In the genomic region with DNA sequence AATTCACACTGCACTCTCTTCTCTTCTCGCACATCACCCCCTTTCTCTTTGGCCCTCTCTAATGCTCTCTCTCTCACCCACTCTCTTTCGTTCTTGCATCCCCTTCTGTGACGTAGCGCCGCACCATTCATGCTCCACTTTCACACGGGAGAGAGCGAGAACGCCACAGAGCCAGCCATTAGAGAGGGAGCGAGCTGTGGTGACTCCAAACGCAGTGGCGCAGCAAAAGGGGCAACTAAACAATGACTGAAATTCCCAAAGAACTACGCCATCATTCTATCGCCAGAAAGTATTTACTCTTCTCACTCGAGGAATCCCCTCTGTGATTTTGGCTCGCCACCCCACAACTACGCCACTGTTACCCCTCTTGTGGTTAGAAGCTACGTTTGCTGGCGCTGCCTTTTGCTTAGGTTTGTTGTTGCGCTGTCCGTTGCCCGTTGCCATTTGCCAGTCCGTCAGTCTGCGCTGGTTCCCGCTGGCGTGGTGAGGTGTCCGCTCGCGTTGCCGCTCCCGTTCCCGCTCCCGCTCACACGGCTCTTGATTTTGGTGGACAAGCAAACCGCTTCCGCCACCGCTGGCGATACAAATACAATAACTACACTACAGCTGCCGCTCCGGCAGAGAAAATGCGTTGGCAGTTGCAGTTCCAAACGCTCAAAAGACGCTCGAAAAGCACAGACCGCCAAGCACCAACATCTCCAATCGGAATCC, we compare ENCODE assay signal across 1 fruit fly cellular context.
A peak's percentile ranks its signal among the peaks of the same experiment; 100 is the strongest.
TF ChIP-seq lines count a peak whose summit lies in the region.

No protein-coding gene starts in this region.

TF ChIP-seq in whole organism, embryonic, 481 proteins besides CTCF, POLR2A, EP300 and RAD21 (continued from another document and continues in another):
- peak; percentile 96 for TF ChIP-seq cato (GFP tag; optimal IDR thresholded peaks at IDR 0.05; lab: Kevin White, UChicago; ENCODE audit: borderline replicate concordance)
- peak; percentile 100 for TF ChIP-seq MBD-R2 (GFP tag; IDR thresholded peaks at IDR 0.05; lab: Robert Waterston, UW)
- peak; percentile 98 for TF ChIP-seq CG2712 (tag; optimal IDR thresholded peaks at IDR 0.05; lab: Kevin White, UChicago)
- TF ChIP-seq CG11695 (GFP tag; IDR thresholded peaks at IDR 0.05; lab: Robert Waterston, UW) = peak; percentile 98
- TF ChIP-seq CG6689 (GFP tag; IDR thresholded peaks at IDR 0.05; lab: Robert Waterston, UW) = peak; percentile 98
- peak; percentile 99 for TF ChIP-seq Six4 (GFP tag; optimal IDR thresholded peaks at IDR 0.05; lab: Kevin White, UChicago)
- peak; percentile 96 for TF ChIP-seq kah (GFP tag; optimal IDR thresholded peaks at IDR 0.05; lab: Kevin White, UChicago)
- peak; percentile 93 for TF ChIP-seq CG5180 (GFP tag; optimal IDR thresholded peaks at IDR 0.05; lab: Kevin White, UChicago)
- TF ChIP-seq HmgD (GFP tag; optimal IDR thresholded peaks at IDR 0.05; lab: Kevin White, UChicago) = peak; percentile 99
- TF ChIP-seq lov (optimal IDR thresholded peaks at IDR 0.05; lab: Kevin White, UChicago) = no peak
- peak; percentile 99 for TF ChIP-seq lov (GFP tag; IDR thresholded peaks at IDR 0.05; lab: Robert Waterston, UW)
- peak; percentile 82 for TF ChIP-seq Deaf1 (tag; optimal IDR thresholded peaks at IDR 0.05; lab: Kevin White, UChicago)
- TF ChIP-seq Asciz (GFP tag; optimal IDR thresholded peaks at IDR 0.05; lab: Kevin White, UChicago) = peak; percentile 96
- peak; percentile 100 for TF ChIP-seq Med (GFP tag; lab: Kevin White, UChicago)
- peak; percentile 98 for TF ChIP-seq onecut (GFP tag; IDR thresholded peaks at IDR 0.05; lab: Robert Waterston, UW)
- TF ChIP-seq lola (GFP tag; optimal IDR thresholded peaks at IDR 0.05; lab: Kevin White, UChicago) = peak in 1 of 3 experiments; percentile 93
- peak; percentile 99 for TF ChIP-seq Hsf (GFP tag; optimal IDR thresholded peaks at IDR 0.05; lab: Kevin White, UChicago)
- peak; percentile 84 for TF ChIP-seq MESR4 (GFP tag; optimal IDR thresholded peaks at IDR 0.05; lab: Kevin White, UChicago)
- peak; percentile 97 for TF ChIP-seq CG31224 (GFP tag; IDR thresholded peaks at IDR 0.05; lab: Robert Waterston, UW)
- peak; percentile 67 for TF ChIP-seq Dip2 (GFP tag; IDR thresholded peaks at IDR 0.05; lab: Robert Waterston, UW)
- peak; percentile 49; the same call in 2 of the 4 replicates for TF ChIP-seq Dll (GFP tag; IDR thresholded peaks at IDR 0.05; lab: Robert Waterston, UW; ENCODE audit: partially characterized antibody)
- peak; percentile 64; the same call in 1 of the 2 replicates for TF ChIP-seq CG13287 (GFP tag; IDR thresholded peaks at IDR 0.05; lab: Robert Waterston, UW; ENCODE audit: partially characterized antibody)
- TF ChIP-seq scrt (GFP tag; optimal IDR thresholded peaks at IDR 0.05; lab: Kevin White, UChicago) = peak; percentile 97
- peak; percentile 97 for TF ChIP-seq CG6765 (GFP tag; optimal IDR thresholded peaks at IDR 0.05; lab: Kevin White, UChicago)
- TF ChIP-seq CG11504 (tag; optimal IDR thresholded peaks at IDR 0.05; lab: Kevin White, UChicago) = peak; percentile 97
- TF ChIP-seq Ptx1 (GFP tag; IDR thresholded peaks at IDR 0.05; lab: Robert Waterston, UW) = peak; percentile 99
- TF ChIP-seq ab (GFP tag; optimal IDR thresholded peaks at IDR 0.05; lab: Kevin White, UChicago) = peak; percentile 99
- TF ChIP-seq lab (GFP tag; optimal IDR thresholded peaks at IDR 0.05; lab: Kevin White, UChicago) = peak; percentile 100
- TF ChIP-seq CG34376 (GFP tag; optimal IDR thresholded peaks at IDR 0.05; lab: Kevin White, UChicago) = peak; percentile 99
- TF ChIP-seq CG2199 (GFP tag; IDR thresholded peaks at IDR 0.05; lab: Robert Waterston, UW) = peak; percentile 99
- no peak for TF ChIP-seq cg (GFP tag; optimal IDR thresholded peaks at IDR 0.05; lab: Kevin White, UChicago)
- peak; percentile 97 for TF ChIP-seq CG2875 (GFP tag; optimal IDR thresholded peaks at IDR 0.05; lab: Kevin White, UChicago)
- peak; percentile 100 for TF ChIP-seq chm (GFP tag; IDR thresholded peaks at IDR 0.05; lab: Robert Waterston, UW)
- TF ChIP-seq vfl (GFP tag; optimal IDR thresholded peaks at IDR 0.05; lab: Kevin White, UChicago) = peak; percentile 99
- TF ChIP-seq ap (GFP tag; IDR thresholded peaks at IDR 0.05; lab: Robert Waterston, UW) = peak; percentile 98
- peak; percentile 99 for TF ChIP-seq disco-r (GFP tag; optimal IDR thresholded peaks at IDR 0.05; lab: Kevin White, UChicago)
- TF ChIP-seq CG11456 (GFP tag; IDR thresholded peaks at IDR 0.05; lab: Robert Waterston, UW) = peak; percentile 100
- TF ChIP-seq Ssrp (tag; optimal IDR thresholded peaks at IDR 0.05; lab: Kevin White, UChicago) = peak; percentile 96
- TF ChIP-seq CG16815 (GFP tag; optimal IDR thresholded peaks at IDR 0.05; lab: Kevin White, UChicago) = peak; percentile 99
- peak; percentile 99 for TF ChIP-seq run (tag; optimal IDR thresholded peaks at IDR 0.05; lab: Kevin White, UChicago)
- TF ChIP-seq Myb (GFP tag; optimal IDR thresholded peaks at IDR 0.05; lab: Kevin White, UChicago) = peak; percentile 95
- peak; percentile 100 for TF ChIP-seq sens (GFP tag; lab: Kevin White, UChicago)
- TF ChIP-seq ato (GFP tag; IDR thresholded peaks at IDR 0.05; lab: Robert Waterston, UW; ENCODE audit: partially characterized antibody) = no peak
- peak; percentile 99 for TF ChIP-seq gem (tag; optimal IDR thresholded peaks at IDR 0.05; lab: Kevin White, UChicago)
- TF ChIP-seq Rx (GFP tag; IDR thresholded peaks at IDR 0.05; lab: Robert Waterston, UW) = peak; percentile 99
- TF ChIP-seq pros (GFP tag; optimal IDR thresholded peaks at IDR 0.05; lab: Kevin White, UChicago) = peak; percentile 82
- no peak for TF ChIP-seq Tbp (GFP tag; optimal IDR thresholded peaks at IDR 0.05; lab: Kevin White, UChicago)
- TF ChIP-seq sna (GFP tag; IDR thresholded peaks at IDR 0.05; lab: Robert Waterston, UW; ENCODE audit: partially characterized antibody) = peak; percentile 74
- peak; percentile 98 for TF ChIP-seq CG6854 (GFP tag; optimal IDR thresholded peaks at IDR 0.05; lab: Kevin White, UChicago)
- peak; percentile 98 for TF ChIP-seq Hand (GFP tag; optimal IDR thresholded peaks at IDR 0.05; lab: Kevin White, UChicago)
- TF ChIP-seq vnd (GFP tag; IDR thresholded peaks at IDR 0.05; lab: Robert Waterston, UW; ENCODE audit: partially characterized antibody) = no peak
- no peak for TF ChIP-seq nerfin-2 (GFP tag; IDR thresholded peaks at IDR 0.05; lab: Robert Waterston, UW; ENCODE audit: partially characterized antibody)
- peak; percentile 99 for TF ChIP-seq CG4424 (GFP tag; optimal IDR thresholded peaks at IDR 0.05; lab: Kevin White, UChicago)
- TF ChIP-seq inv (GFP tag; IDR thresholded peaks at IDR 0.05; lab: Robert Waterston, UW; ENCODE audit: partially characterized antibody) = peak; percentile 18; the same call in 1 of the 2 replicates
- peak; percentile 94 for TF ChIP-seq CG6254 (GFP tag; optimal IDR thresholded peaks at IDR 0.05; lab: Kevin White, UChicago)
- TF ChIP-seq bigmax (GFP tag; optimal IDR thresholded peaks at IDR 0.05; lab: Kevin White, UChicago) = peak; percentile 80
- peak; percentile 99 for TF ChIP-seq gro (GFP tag; optimal IDR thresholded peaks at IDR 0.05; lab: Kevin White, UChicago)
- TF ChIP-seq CG17829 (tag; optimal IDR thresholded peaks at IDR 0.05; lab: Kevin White, UChicago) = peak; percentile 98
- peak; percentile 41; the same call in 1 of the 2 replicates for TF ChIP-seq amos (GFP tag; IDR thresholded peaks at IDR 0.05; lab: Robert Waterston, UW; ENCODE audit: partially characterized antibody)
- TF ChIP-seq salm (tag; optimal IDR thresholded peaks at IDR 0.05; lab: Kevin White, UChicago) = peak; percentile 96
- peak in 1 of 3 experiments; percentile 89 for TF ChIP-seq Stat92E (GFP tag; optimal IDR thresholded peaks at IDR 0.05; lab: Kevin White, UChicago)
- peak; percentile 72 for TF ChIP-seq CG7745 (tag; optimal IDR thresholded peaks at IDR 0.05; lab: Kevin White, UChicago)
- TF ChIP-seq CG1647 (GFP tag; optimal IDR thresholded peaks at IDR 0.05; lab: Kevin White, UChicago) = peak; percentile 98
- peak; percentile 97 for TF ChIP-seq CG3838 (GFP tag; optimal IDR thresholded peaks at IDR 0.05; lab: Kevin White, UChicago)
- TF ChIP-seq chinmo (GFP tag; IDR thresholded peaks at IDR 0.05; lab: Robert Waterston, UW; ENCODE audit: partially characterized antibody) = peak; percentile 88; the same call in 3 of the 4 replicates
- peak; percentile 16; the same call in 1 of the 3 replicates for TF ChIP-seq HLH4C (GFP tag; IDR thresholded peaks at IDR 0.05; lab: Robert Waterston, UW; ENCODE audit: partially characterized antibody)
- TF ChIP-seq nau (GFP tag; optimal IDR thresholded peaks at IDR 0.05; lab: Kevin White, UChicago) = peak; percentile 98
- TF ChIP-seq ttk (GFP tag; IDR thresholded peaks at IDR 0.05; lab: Robert Waterston, UW) = peak; percentile 100
- TF ChIP-seq PHDP (tag; optimal IDR thresholded peaks at IDR 0.05; lab: Kevin White, UChicago) = peak; percentile 98
- peak; percentile 96 for TF ChIP-seq sd (tag; optimal IDR thresholded peaks at IDR 0.05; lab: Kevin White, UChicago)
- peak; percentile 98 for TF ChIP-seq ewg (GFP tag; optimal IDR thresholded peaks at IDR 0.05; lab: Kevin White, UChicago)
- peak; percentile 97 for TF ChIP-seq Lim3 (GFP tag; IDR thresholded peaks at IDR 0.05; lab: Robert Waterston, UW)
- peak; percentile 97 for TF ChIP-seq Fer2 (tag; optimal IDR thresholded peaks at IDR 0.05; lab: Kevin White, UChicago)
- peak; percentile 99 for TF ChIP-seq tx (GFP tag; optimal IDR thresholded peaks at IDR 0.05; lab: Kevin White, UChicago)
- peak; percentile 99 for TF ChIP-seq CG15269 (tag; optimal IDR thresholded peaks at IDR 0.05; lab: Kevin White, UChicago)
- TF ChIP-seq Taf1 (GFP tag; IDR thresholded peaks at IDR 0.05; lab: Robert Waterston, UW) = peak; percentile 99
- TF ChIP-seq zen (tag; optimal IDR thresholded peaks at IDR 0.05; lab: Kevin White, UChicago) = peak; percentile 93
- TF ChIP-seq CG12769 (tag; optimal IDR thresholded peaks at IDR 0.05; lab: Kevin White, UChicago) = peak; percentile 100
- TF ChIP-seq sob (GFP tag; IDR thresholded peaks at IDR 0.05; lab: Robert Waterston, UW) = peak; percentile 99
- TF ChIP-seq CG3281 (GFP tag; optimal IDR thresholded peaks at IDR 0.05; lab: Kevin White, UChicago) = peak; percentile 98
- TF ChIP-seq Elba2 (GFP tag; optimal IDR thresholded peaks at IDR 0.05; lab: Kevin White, UChicago) = peak; percentile 70
- peak; percentile 99 for TF ChIP-seq Dad (GFP tag; optimal IDR thresholded peaks at IDR 0.05; lab: Kevin White, UChicago)
- peak; percentile 90 for TF ChIP-seq CG8478 (optimal IDR thresholded peaks at IDR 0.05; lab: Kevin White, UChicago)
- peak; percentile 92 for TF ChIP-seq CG8281 (tag; optimal IDR thresholded peaks at IDR 0.05; lab: Kevin White, UChicago)
- peak; percentile 92 for TF ChIP-seq CG4360 (GFP tag; IDR thresholded peaks at IDR 0.05; lab: Robert Waterston, UW)
- TF ChIP-seq klu (GFP tag; IDR thresholded peaks at IDR 0.05; lab: Robert Waterston, UW) = peak; percentile 98
- TF ChIP-seq CG3065 (GFP tag; optimal IDR thresholded peaks at IDR 0.05; lab: Kevin White, UChicago) = peak; percentile 98
- TF ChIP-seq Poxn (GFP tag; IDR thresholded peaks at IDR 0.05; lab: Robert Waterston, UW) = peak; percentile 98
- TF ChIP-seq Nf-YB (GFP tag; optimal IDR thresholded peaks at IDR 0.05; lab: Kevin White, UChicago) = peak; percentile 87
- TF ChIP-seq NfI (GFP tag; optimal IDR thresholded peaks at IDR 0.05; lab: Kevin White, UChicago) = peak; percentile 99
- peak; percentile 99 for TF ChIP-seq CG14014 (GFP tag; IDR thresholded peaks at IDR 0.05; lab: Robert Waterston, UW)
- peak; percentile 94 for TF ChIP-seq Adf1 (GFP tag; IDR thresholded peaks at IDR 0.05; lab: Robert Waterston, UW)
- peak; percentile 99 for TF ChIP-seq CG7786 (GFP tag; optimal IDR thresholded peaks at IDR 0.05; lab: Kevin White, UChicago)
- peak; percentile 93 for TF ChIP-seq exex (tag; optimal IDR thresholded peaks at IDR 0.05; lab: Kevin White, UChicago)
- peak; percentile 98 for TF ChIP-seq Hr3 (GFP tag; optimal IDR thresholded peaks at IDR 0.05; lab: Kevin White, UChicago)
- peak; percentile 98 for TF ChIP-seq danr (GFP tag; IDR thresholded peaks at IDR 0.05; lab: Robert Waterston, UW)
- no peak for TF ChIP-seq Hr39 (optimal IDR thresholded peaks at IDR 0.05; lab: Kevin White, UChicago)
- peak; percentile 99 for TF ChIP-seq CG13296 (GFP tag; optimal IDR thresholded peaks at IDR 0.05; lab: Kevin White, UChicago)
- peak; percentile 82 for TF ChIP-seq Kr (GFP tag; optimal IDR thresholded peaks at IDR 0.05; lab: Kevin White, UChicago)
- peak; percentile 59; the same call in 1 of the 3 replicates for TF ChIP-seq Opbp (GFP tag; IDR thresholded peaks at IDR 0.05; lab: Robert Waterston, UW; ENCODE audit: partially characterized antibody)
- TF ChIP-seq Max (GFP tag; optimal IDR thresholded peaks at IDR 0.05; lab: Kevin White, UChicago) = peak; percentile 96
- TF ChIP-seq dysf (GFP tag; IDR thresholded peaks at IDR 0.05; lab: Robert Waterston, UW) = peak; percentile 100
- TF ChIP-seq CG9876 (GFP tag; optimal IDR thresholded peaks at IDR 0.05; lab: Kevin White, UChicago) = peak; percentile 99
- TF ChIP-seq sqz (GFP tag; optimal IDR thresholded peaks at IDR 0.05; lab: Kevin White, UChicago) = peak; percentile 94
- peak; percentile 98 for TF ChIP-seq Oaz (GFP tag; IDR thresholded peaks at IDR 0.05; lab: Robert Waterston, UW)
- TF ChIP-seq CG12155 (GFP tag; optimal IDR thresholded peaks at IDR 0.05; lab: Kevin White, UChicago) = peak; percentile 99
- peak; percentile 99 for TF ChIP-seq CG12219 (GFP tag; optimal IDR thresholded peaks at IDR 0.05; lab: Kevin White, UChicago)
- TF ChIP-seq ro (GFP tag; IDR thresholded peaks at IDR 0.05; lab: Robert Waterston, UW) = peak; percentile 98
- TF ChIP-seq CG10209 (GFP tag; optimal IDR thresholded peaks at IDR 0.05; lab: Kevin White, UChicago) = peak; percentile 99
- TF ChIP-seq CG10321 (GFP tag; IDR thresholded peaks at IDR 0.05; lab: Robert Waterston, UW) = peak; percentile 89
- TF ChIP-seq CG7987 (GFP tag; optimal IDR thresholded peaks at IDR 0.05; lab: Kevin White, UChicago) = peak; percentile 95
- TF ChIP-seq crc (GFP tag; optimal IDR thresholded peaks at IDR 0.05; lab: Kevin White, UChicago) = peak; percentile 99
- no peak for TF ChIP-seq CG7963 (GFP tag; IDR thresholded peaks at IDR 0.05; lab: Robert Waterston, UW; ENCODE audit: partially characterized antibody)
- TF ChIP-seq dati (GFP tag; IDR thresholded peaks at IDR 0.05; lab: Robert Waterston, UW) = peak; percentile 98
- TF ChIP-seq Optix (GFP tag; IDR thresholded peaks at IDR 0.05; lab: Robert Waterston, UW) = peak; percentile 99
- TF ChIP-seq CG4854 (GFP tag; optimal IDR thresholded peaks at IDR 0.05; lab: Kevin White, UChicago) = peak; percentile 96
- peak; percentile 99 for TF ChIP-seq CG32772 (GFP tag; IDR thresholded peaks at IDR 0.05; lab: Robert Waterston, UW)
- TF ChIP-seq CG8388 (GFP tag; optimal IDR thresholded peaks at IDR 0.05; lab: Kevin White, UChicago) = peak; percentile 95
- TF ChIP-seq CG14667 (GFP tag; IDR thresholded peaks at IDR 0.05; lab: Robert Waterston, UW) = peak; percentile 99
- peak; percentile 98 for TF ChIP-seq Camta (GFP tag; optimal IDR thresholded peaks at IDR 0.05; lab: Kevin White, UChicago)
